Worm (Caenorhabditis elegans) whole organism, late embryonic: ENCODE results near the gene set-3.

ENCODE experiments used
- C08G9.2 ChIP-seq: sonication (generic microtip); optimal IDR thresholded peaks from 2 replicates; lab custom pipeline; 2016; ENCODE audit warnings: mild to moderate bottlenecking, missing genetic modification characterization, moderate library complexity, missing compliant biosample characterization
- C38D4.7 ChIP-seq: fragments of 200-800 bp; sonication (Bioruptor generic); optimal IDR thresholded peaks from 2 replicates; lab custom pipeline; 2018; ENCODE audit warnings: mild to moderate bottlenecking, missing genetic modification characterization, moderate library complexity, missing compliant biosample characterization
- K02D7.2 ChIP-seq: sonication (generic microtip); optimal IDR thresholded peaks from 2 replicates; lab custom pipeline; 2017; ENCODE audit warnings: mild to moderate bottlenecking, missing genetic modification characterization, missing compliant biosample characterization
- Y22D7AL.16 ChIP-seq: sonication (generic microtip); optimal IDR thresholded peaks from 2 replicates; lab custom pipeline; 2016; ENCODE audit warnings: missing genetic modification characterization, missing compliant biosample characterization
- ahr-1 ChIP-seq: sonication (generic microtip); optimal IDR thresholded peaks from 2 replicates; lab custom pipeline; 2016; ENCODE audit warnings: missing genetic modification characterization, missing compliant biosample characterization
- ama-1 ChIP-seq: fragments of 150-350 bp; optimal IDR thresholded peaks from 2 replicates; lab custom pipeline; 2014
- ceh-19 ChIP-seq: fragments of 200-800 bp; sonication (Bioruptor generic); optimal IDR thresholded peaks from 2 replicates; lab custom pipeline; 2018; ENCODE audit warnings: mild to moderate bottlenecking, missing genetic modification characterization, missing compliant biosample characterization
- ceh-2 ChIP-seq: sonication (generic microtip); optimal IDR thresholded peaks from 2 replicates; lab custom pipeline; 2016; ENCODE audit warnings: missing genotype, missing genetic modification characterization, missing compliant biosample characterization
- ceh-22 ChIP-seq: sonication (generic microtip); optimal IDR thresholded peaks from 2 replicates; lab custom pipeline; 2017; ENCODE audit warnings: missing biosample characterization, missing genetic modification characterization
- ceh-24 ChIP-seq: sonication (generic microtip); optimal IDR thresholded peaks from 2 replicates; lab custom pipeline; 2016; ENCODE audit warnings: mild to moderate bottlenecking, missing genetic modification characterization, missing compliant biosample characterization
- ceh-31 ChIP-seq: sonication (generic microtip); optimal IDR thresholded peaks from 2 replicates; lab custom pipeline; 2016; ENCODE audit warnings: missing genetic modification characterization, missing compliant biosample characterization
- ceh-34 ChIP-seq: sonication (generic microtip); optimal IDR thresholded peaks from 2 replicates; lab custom pipeline; 2016; ENCODE audit warnings: mild to moderate bottlenecking, missing genetic modification characterization, missing compliant biosample characterization
- ceh-45 ChIP-seq: fragments of 200-800 bp; sonication (Bioruptor generic); IDR thresholded peaks from 2 replicates; pipeline ENCODE4 v1.3.6; 2022; ENCODE audit warnings: missing genetic modification reagents, missing genetic modification characterization, missing compliant biosample characterization
- ceh-6 ChIP-seq: fragments of 200-800 bp; sonication (Bioruptor generic); optimal IDR thresholded peaks from 2 replicates; lab custom pipeline; 2018; ENCODE audit warnings: mild to moderate bottlenecking, missing genetic modification characterization, missing compliant biosample characterization
- che-1 ChIP-seq: sonication (generic microtip); optimal IDR thresholded peaks from 2 replicates; lab custom pipeline; 2016; ENCODE audit warnings: mild to moderate bottlenecking, missing genetic modification characterization, missing compliant biosample characterization
- dve-1 ChIP-seq: sonication (generic microtip); optimal IDR thresholded peaks from 2 replicates; lab custom pipeline; 2017; ENCODE audit warnings: antibody characterized with exemption, mild to moderate bottlenecking, missing genetic modification characterization, missing compliant biosample characterization
- hlh-13 ChIP-seq: fragments of 200-800 bp; sonication (Bioruptor generic); optimal IDR thresholded peaks from 2 replicates; lab custom pipeline; 2018; ENCODE audit warnings: mild to moderate bottlenecking, missing genetic modification characterization, missing compliant biosample characterization
- hlh-15 ChIP-seq: sonication (generic microtip); optimal IDR thresholded peaks from 2 replicates; lab custom pipeline; 2016; ENCODE audit warnings: missing genetic modification characterization, missing compliant biosample characterization
- hlh-30 ChIP-seq: sonication (generic microtip); optimal IDR thresholded peaks from 2 replicates; lab custom pipeline; 2017; ENCODE audit warnings: antibody characterized with exemption, missing genetic modification characterization, missing compliant biosample characterization; ENCODE audit not compliant: insufficient read depth
- mec-3 ChIP-seq: sonication (generic microtip); optimal IDR thresholded peaks from 2 replicates; lab custom pipeline; 2016; ENCODE audit warnings: borderline replicate concordance, missing genetic modification characterization, missing compliant biosample characterization
- nfya-1 ChIP-seq: sonication (generic microtip); optimal IDR thresholded peaks from 2 replicates; lab custom pipeline; 2017; ENCODE audit warnings: missing genetic modification characterization, mild to moderate bottlenecking, missing compliant biosample characterization, antibody characterized with exemption, moderate library complexity
- nhr-232 ChIP-seq: sonication (generic microtip); optimal IDR thresholded peaks from 2 replicates; lab custom pipeline; 2016; ENCODE audit warnings: missing genetic modification characterization, missing compliant biosample characterization
- npax-4 ChIP-seq: sonication (generic microtip); optimal IDR thresholded peaks from 2 replicates; lab custom pipeline; 2016; ENCODE audit warnings: missing genetic modification characterization, missing compliant biosample characterization
- pag-3 ChIP-seq: sonication (generic microtip); optimal IDR thresholded peaks from 2 replicates; lab custom pipeline; 2016; ENCODE audit warnings: missing compliant biosample characterization, missing genetic modification characterization, borderline replicate concordance
- pat-9 ChIP-seq: fragments of 200-800 bp; sonication (Bioruptor generic); optimal IDR thresholded peaks from 2 replicates; lab custom pipeline; 2018; ENCODE audit warnings: mild to moderate bottlenecking, missing genetic modification characterization, moderate library complexity, missing compliant biosample characterization
- pax-1 ChIP-seq: fragments of 150-350 bp; optimal IDR thresholded peaks from 2 replicates; lab custom pipeline; 2014; ENCODE audit warnings: missing biosample characterization, missing genetic modification characterization
- pha-4 ChIP-seq: fragments of 150-350 bp; optimal IDR thresholded peaks from 2 replicates; lab custom pipeline; 2018; ENCODE audit warnings: missing biosample characterization, missing genetic modification reagents, missing genetic modification characterization
- pqm-1 ChIP-seq: sonication (generic microtip); optimal IDR thresholded peaks from 2 replicates; lab custom pipeline; 2016; ENCODE audit warnings: missing genetic modification characterization, missing compliant biosample characterization
- ref-2 ChIP-seq: sonication (generic microtip); optimal IDR thresholded peaks from 2 replicates; lab custom pipeline; 2016; ENCODE audit warnings: missing genetic modification characterization, missing compliant biosample characterization
- tbx-2 ChIP-seq: sonication (generic microtip); optimal IDR thresholded peaks from 2 replicates; lab custom pipeline; 2016; ENCODE audit warnings: missing genetic modification characterization, missing compliant biosample characterization
- ttx-3 ChIP-seq: sonication (generic microtip); optimal IDR thresholded peaks from 2 replicates; lab custom pipeline; 2016; ENCODE audit warnings: missing genetic modification reagents, missing genetic modification characterization, missing compliant biosample characterization
- unc-3 ChIP-seq, 2 experiments: fragments of 200-800 bp in 1 of 2; sonication (Bioruptor generic) in 1 of 2; sonication (generic microtip) in 1 of 2; conservative IDR thresholded peaks in 1 of 2; optimal IDR thresholded peaks in 1 of 2; 2 replicates each; pipeline versions ENCODE4 v1.3.6 to Lab custom; 2016 to 2022; ENCODE audit warnings: missing compliant biosample characterization in 2 of 2, missing genetic modification characterization in 2 of 2, missing genetic modification reagents in 1 of 2
- unc-55 ChIP-seq: sonication (generic microtip); optimal IDR thresholded peaks from 2 replicates; lab custom pipeline; 2017; ENCODE audit warnings: missing biosample characterization, missing genetic modification reagents, missing genetic modification characterization
- unc-86 ChIP-seq: sonication (generic microtip); optimal IDR thresholded peaks from 2 replicates; lab custom pipeline; 2016; ENCODE audit warnings: missing genetic modification characterization, missing compliant biosample characterization
- zip-5 ChIP-seq: sonication (generic microtip); optimal IDR thresholded peaks from 2 replicates; lab custom pipeline; 2016; ENCODE audit warnings: missing genetic modification characterization, missing compliant biosample characterization

The set-3 gene

DNA sequence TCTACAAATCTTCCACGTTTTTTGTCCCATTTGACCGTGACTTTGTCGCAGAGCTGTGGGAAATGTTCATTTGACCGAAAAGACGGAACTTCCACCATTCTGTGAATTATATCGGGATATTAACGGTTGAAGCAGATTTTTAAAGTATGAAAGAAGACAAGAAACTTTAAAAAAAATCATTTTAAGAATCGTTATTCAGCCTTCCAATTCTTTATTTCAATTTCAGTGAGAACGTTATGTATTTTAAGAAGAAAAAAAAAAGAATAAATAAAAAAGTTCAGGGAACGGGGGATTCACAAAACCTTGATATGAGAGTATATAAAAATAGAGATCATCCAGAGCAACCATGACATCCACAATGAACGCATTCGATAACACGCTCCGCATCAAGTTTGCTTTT, at the start of gene set-3:
TSS of gene set-3 (minus strand) at position 101 of the 400 bp plus-strand sequence.
- TF ChIP-seq hlh-30 (tag; lab: Kevin White, UChicago) (no peak), ceh-31 (tag; lab: Kevin White, UChicago) (no peak), npax-4 (no peak), pha-4 (tag; lab: Kevin White, UChicago) (no peak), ttx-3 (tag; lab: Kevin White, UChicago) (no peak), C08G9.2 (no peak), pag-3 (tag; lab: Kevin White, UChicago) (no peak), ceh-22 (tag; lab: Kevin White, UChicago) (no peak), nhr-232 (no peak), mec-3 (no peak), hlh-15 (tag; lab: Kevin White, UChicago) (no peak), che-1 (tag; lab: Kevin White, UChicago) (no peak)
- TF ChIP-seq, all 69 proteins: peak for 0

DNA sequence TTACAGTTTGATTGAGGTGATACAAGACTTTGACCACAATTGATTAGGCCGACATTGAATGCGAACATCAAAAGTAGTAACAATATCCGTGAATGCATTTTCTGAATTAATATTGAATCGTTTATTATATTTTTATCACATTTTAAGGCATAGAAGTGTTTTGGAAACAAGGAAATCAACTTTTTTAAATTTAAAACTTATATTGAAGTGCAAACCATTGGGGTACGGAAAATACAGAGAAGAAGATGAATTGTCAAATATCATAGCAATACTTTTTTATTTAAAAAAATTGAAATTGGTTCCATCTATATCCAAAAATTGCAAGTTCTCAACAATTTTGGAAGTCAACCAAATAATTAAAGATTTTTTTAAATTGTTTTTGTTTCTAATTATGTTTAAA, 48.9 kb upstream of the set-3 start, which contains the start of gene T05G5.1:
TSS of gene T05G5.1 (minus strand) at position 101 of the 400 bp plus-strand sequence.
- TF ChIP-seq unc-86 (tag; lab: Kevin White, UChicago) (no peak), ceh-34 (tag; lab: Kevin White, UChicago) (no peak), hlh-13 (GFP tag; lab: Kevin White, UChicago) (no peak), ceh-2 (tag; lab: Kevin White, UChicago) (no peak), pha-4 (tag; lab: Kevin White, UChicago) (no peak)

DNA sequence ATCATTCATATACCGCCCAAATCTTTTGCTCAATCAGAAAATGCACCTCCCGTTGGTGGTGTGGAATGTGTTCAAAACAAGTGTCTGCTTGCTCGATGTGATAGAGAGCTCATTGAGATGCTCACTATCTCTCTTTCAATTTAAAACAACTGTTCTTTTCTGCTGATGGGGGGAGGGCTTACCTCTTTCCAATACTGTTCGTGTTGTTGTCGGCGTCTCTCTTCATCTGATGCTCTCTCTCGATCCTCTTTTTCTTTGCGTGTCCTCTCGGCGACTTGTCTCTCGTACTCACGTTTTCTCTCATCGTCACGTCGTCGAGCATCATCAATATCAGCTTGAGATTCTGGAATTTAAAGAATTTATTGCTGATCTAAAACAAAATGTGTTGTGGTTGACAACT, 47.6 kb upstream of the set-3 start:
- TF ChIP-seq tbx-2 (tag; lab: Kevin White, UChicago) (peak; percentile 2), ahr-1 (tag; lab: Kevin White, UChicago) (no peak), C38D4.7 (GFP tag; lab: Kevin White, UChicago) (no peak), nfya-1 (tag; lab: Kevin White, UChicago) (peak; percentile 0), ref-2 (tag; lab: Kevin White, UChicago) (peak; percentile 33), ceh-45 (no peak), pat-9 (tag; lab: Kevin White, UChicago) (no peak), unc-55 (GFP tag; lab: Kevin White, UChicago) (peak; percentile 57)
- TF ChIP-seq, all 69 proteins: peak for 4

DNA sequence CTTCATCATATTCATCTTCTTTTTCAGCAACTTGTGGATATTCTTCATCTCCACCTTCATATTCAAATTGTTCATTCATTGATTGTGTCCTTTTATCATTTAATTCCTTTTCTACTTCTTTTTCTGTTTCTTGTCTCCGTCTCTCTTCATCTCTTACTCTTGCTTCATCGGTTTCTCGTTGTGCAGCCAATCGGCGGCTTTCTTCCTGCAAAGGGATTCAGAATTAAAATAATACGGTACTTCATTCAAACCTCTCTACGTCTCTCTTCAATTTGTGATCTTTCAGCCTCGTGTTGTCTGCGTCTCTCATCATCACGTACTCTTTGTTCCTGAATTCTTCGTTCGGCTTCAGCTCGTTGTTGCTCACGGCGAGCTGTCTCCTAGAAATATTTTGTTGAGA, 46.3 kb upstream of the set-3 start:
- TF ChIP-seq Y22D7AL.16: no peak
- peak; percentile 80 for TF ChIP-seq nfya-1 (tag; lab: Kevin White, UChicago)

DNA sequence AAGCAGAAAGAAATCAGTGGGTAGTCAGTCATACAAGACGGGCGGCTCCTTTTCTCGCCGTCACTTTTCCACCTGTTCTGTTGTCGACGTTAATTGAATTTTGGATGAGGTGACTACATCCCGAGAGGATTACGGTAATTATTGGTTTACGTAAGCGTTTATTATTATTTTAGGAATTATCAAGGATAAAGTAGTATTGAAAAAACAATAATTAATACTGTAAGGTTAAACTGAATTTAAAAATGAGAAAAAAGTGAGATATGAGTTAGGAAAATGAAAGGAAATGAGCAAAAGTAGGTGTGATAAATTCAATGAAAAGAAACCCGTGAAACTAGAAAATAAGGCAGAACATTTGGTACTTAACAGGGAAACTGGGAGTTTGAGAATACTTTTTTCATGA, 44.6 kb upstream of the set-3 start, which contains the start of gene hlh-4:
TSS of gene hlh-4 (minus strand) at position 101 of the 400 bp plus-strand sequence.
- TF ChIP-seq pax-1 (tag; lab: Kevin White, UChicago) (no peak), zip-5 (tag; lab: Kevin White, UChicago) (no peak), ceh-24 (no peak), ama-1 (lab: Kevin White, UChicago) (no peak), ceh-6 (GFP tag; lab: Kevin White, UChicago) (no peak), unc-3 (GFP tag; conservative IDR thresholded peaks at IDR 0.05; lab: Robert Waterston, UW) (no peak), unc-3 (tag; optimal IDR thresholded peaks at IDR 0.05; lab: Kevin White, UChicago) (no peak), ceh-45 (no peak), pqm-1 (tag; lab: Kevin White, UChicago) (no peak), K02D7.2 (tag; lab: Kevin White, UChicago) (no peak), ceh-19 (GFP tag; lab: Kevin White, UChicago) (no peak), dve-1 (no peak)
- TF ChIP-seq, all 69 proteins: peak for 0
